Fruit fly (Drosophila melanogaster) whole organism, embryonic: ENCODE measurements around the gene CG6325.

ENCODE experiments used
- CG12744 ChIP-seq: fragments of 200-800 bp; sonication (Bioruptor generic); optimal IDR thresholded peaks from 2 replicates; lab custom pipeline; 2016; ENCODE audit warnings: missing biosample characterization, missing genetic modification characterization
- CG17361 ChIP-seq: fragments of 200-800 bp; sonication (Bioruptor generic); IDR thresholded peaks from 3 replicates; pipeline ENCODE4 v1.3.6; 2022; ENCODE audit warnings: missing biosample characterization, missing genetic modification characterization
- Fer2 ChIP-seq: fragments of 200-800 bp; sonication (Bioruptor generic); optimal IDR thresholded peaks from 2 replicates; lab custom pipeline; 2018; ENCODE audit warnings: missing biosample characterization, mild to moderate bottlenecking, missing genetic modification characterization, moderate library complexity
- Nf-YA ChIP-seq: fragments of 200-800 bp; sonication (Bioruptor generic); IDR thresholded peaks from 2 replicates; pipeline ENCODE4 v1.3.6; 2022; ENCODE audit warnings: missing biosample characterization, missing genetic modification characterization
- Xbp1 ChIP-seq: fragments of 200-800 bp; sonication (Bioruptor generic); optimal IDR thresholded peaks from 3 replicates; lab custom pipeline; 2016; ENCODE audit warnings: missing biosample characterization, mild to moderate bottlenecking, missing genetic modification characterization
- ap ChIP-seq: fragments of 200-800 bp; sonication (Bioruptor generic); IDR thresholded peaks from 2 replicates; pipeline ENCODE4 v1.3.6; 2022; ENCODE audit warnings: missing biosample characterization, missing genetic modification characterization
- chm ChIP-seq: fragments of 200-800 bp; sonication (Bioruptor generic); IDR thresholded peaks from 2 replicates; pipeline ENCODE4 v1.3.6; 2022; ENCODE audit warnings: missing biosample characterization, missing genetic modification characterization
- crc ChIP-seq: fragments of 200-800 bp; sonication (Bioruptor generic); optimal IDR thresholded peaks from 2 replicates; lab custom pipeline; 2016; ENCODE audit warnings: missing biosample characterization, missing genetic modification characterization
- eve ChIP-seq, 2 experiments: fragments of >200 bp; optimal IDR thresholded peaks; 2 replicates each; lab custom pipeline; 2017; ENCODE audit warnings: missing biosample characterization in 2 of 2, missing genetic modification characterization in 2 of 2
- fd102C ChIP-seq: fragments of 200-800 bp; sonication (Bioruptor generic); optimal IDR thresholded peaks from 2 replicates; lab custom pipeline; 2018; ENCODE audit warnings: missing biosample characterization, mild to moderate bottlenecking, missing genetic modification characterization, moderate library complexity
- h ChIP-seq: fragments of >200 bp; optimal IDR thresholded peaks from 2 replicates; lab custom pipeline; 2017
- tx ChIP-seq: fragments of 200-800 bp; sonication (Bioruptor generic); optimal IDR thresholded peaks from 2 replicates; lab custom pipeline; 2016; ENCODE audit warnings: missing biosample characterization, missing genetic modification characterization

- TF ChIP-seq ap (GFP tag; lab: Robert Waterston, UW), result no peak
- no peak for TF ChIP-seq CG12744 (GFP tag; lab: Kevin White, UChicago)
- no peak for TF ChIP-seq Fer2 (tag; lab: Kevin White, UChicago)
- TF ChIP-seq crc (GFP tag; lab: Kevin White, UChicago), result no peak
- no peak for TF ChIP-seq tx (GFP tag; lab: Kevin White, UChicago)
- TF ChIP-seq chm (GFP tag; lab: Robert Waterston, UW), result no peak
- TF ChIP-seq Nf-YA (GFP tag; lab: Robert Waterston, UW), result no peak
- TF ChIP-seq h (lab: Kevin White, UChicago), result no peak
- no peak for TF ChIP-seq eve (GFP tag; optimal IDR thresholded peaks at IDR 0.05; lab: Kevin White, UChicago)
- no peak for TF ChIP-seq Xbp1 (GFP tag; lab: Kevin White, UChicago)
- no peak for TF ChIP-seq fd102C (GFP tag; lab: Kevin White, UChicago)
- TF ChIP-seq CG17361 (GFP tag; lab: Robert Waterston, UW), result no peak
Observed at dm6 chr3R:10395233-10395815, 11.8 kb downstream of the CG6325 start.
